Worm (Caenorhabditis elegans) whole organism, L1 larva: ENCODE measurements around the gene F07H5.13.
A peak's percentile ranks its signal among the peaks of the same experiment; 100 is the strongest.

Source experiments
- C16A3.4 ChIP-seq: fragments of 150-350 bp; optimal IDR thresholded peaks from 2 replicates; lab custom pipeline; 2014; ENCODE audit warnings: missing biosample characterization, missing genetic modification characterization
- F16B12.6 ChIP-seq: fragments of 150-350 bp; optimal IDR thresholded peaks from 2 replicates; lab custom pipeline; 2014; ENCODE audit warnings: missing biosample characterization, missing genetic modification characterization
- Y116A8C.19 ChIP-seq: sonication (generic microtip); optimal IDR thresholded peaks from 2 replicates; lab custom pipeline; 2016; ENCODE audit warnings: missing compliant biosample characterization, missing genetic modification characterization, borderline replicate concordance
- ama-1 ChIP-seq: fragments of 150-350 bp; optimal IDR thresholded peaks from 2 replicates; lab custom pipeline; 2014
- blmp-1 ChIP-seq: fragments of 150-350 bp; optimal IDR thresholded peaks from 2 replicates; lab custom pipeline; 2014; ENCODE audit warnings: missing biosample characterization, missing genetic modification characterization
- ceh-63 ChIP-seq: fragments of 200-800 bp; sonication (Bioruptor generic); optimal IDR thresholded peaks from 2 replicates; lab custom pipeline; 2018; ENCODE audit warnings: mild to moderate bottlenecking, missing genetic modification characterization, missing compliant biosample characterization
- ceh-82 ChIP-seq, 3 experiments: fragments of 150-350 bp in 1 of 3; sonication (generic microtip) in 2 of 3; optimal IDR thresholded peaks; 2 replicates each; lab custom pipeline; 2014 to 2017; ENCODE audit warnings: missing biosample characterization in 3 of 3, missing genetic modification characterization in 3 of 3
- dpl-1 ChIP-seq, 3 experiments: fragments of 150-350 bp in 2 of 3; sonication (generic microtip) in 1 of 3; optimal IDR thresholded peaks; 2 replicates each; lab custom pipeline; 2014 to 2017; ENCODE audit warnings: missing biosample characterization in 3 of 3, missing genetic modification characterization in 3 of 3, missing genetic modification reagents in 3 of 3
- efl-1 ChIP-seq, 4 experiments: fragments of 150-350 bp; optimal IDR thresholded peaks in 3 of 4; peaks in 1 of 4; 1 replicate in 1 of 4; 2 replicates in 3 of 4; lab custom pipeline; 2014; ENCODE audit warnings: missing biosample characterization in 2 of 4, missing genetic modification characterization in 2 of 4, missing genetic modification reagents in 2 of 4
- efl-3 ChIP-seq: fragments of 200-800 bp; sonication (Bioruptor generic); optimal IDR thresholded peaks from 2 replicates; lab custom pipeline; 2018; ENCODE audit warnings: mild to moderate bottlenecking, missing genetic modification characterization, missing compliant biosample characterization
- egl-27 ChIP-seq, 2 experiments: fragments of 150-350 bp in 1 of 2; sonication (generic microtip); optimal IDR thresholded peaks; 3 replicates each; lab custom pipeline; 2017 to 2018; ENCODE audit warnings: missing biosample characterization in 2 of 2, missing genetic modification characterization in 2 of 2, missing genetic modification reagents in 2 of 2
- ets-5 ChIP-seq: fragments of 200-800 bp; sonication (Bioruptor generic); IDR thresholded peaks from 2 replicates; pipeline ENCODE4 v1.3.6; 2022; ENCODE audit warnings: missing genetic modification characterization, missing compliant biosample characterization
- fkh-10 ChIP-seq: sonication (generic microtip); optimal IDR thresholded peaks from 2 replicates; lab custom pipeline; 2017; ENCODE audit warnings: missing biosample characterization, missing genetic modification reagents, missing genetic modification characterization
- fkh-8 ChIP-seq: sonication (generic microtip); optimal IDR thresholded peaks from 2 replicates; lab custom pipeline; 2016; ENCODE audit warnings: mild to moderate bottlenecking, missing genetic modification characterization, missing compliant biosample characterization
- hlh-17 ChIP-seq: fragments of 200-800 bp; sonication (Bioruptor generic); optimal IDR thresholded peaks from 2 replicates; lab custom pipeline; 2018; ENCODE audit warnings: missing genetic modification characterization, mild to moderate bottlenecking, missing compliant biosample characterization, moderate library complexity, borderline replicate concordance
- hpl-2 ChIP-seq: fragments of 150-350 bp; optimal IDR thresholded peaks from 2 replicates; lab custom pipeline; 2014; ENCODE audit warnings: missing biosample characterization, missing genetic modification reagents, missing genetic modification characterization
- irx-1 ChIP-seq: sonication (generic microtip); optimal IDR thresholded peaks from 2 replicates; lab custom pipeline; 2016; ENCODE audit warnings: missing genetic modification characterization, missing compliant biosample characterization
- isw-1 ChIP-seq: fragments of 200-800 bp; sonication (Bioruptor generic); IDR thresholded peaks from 2 replicates; pipeline ENCODE4 v1.3.6; 2022; ENCODE audit warnings: missing genetic modification characterization, missing compliant biosample characterization
- jun-1 ChIP-seq: fragments of 150-350 bp; optimal IDR thresholded peaks from 2 replicates; lab custom pipeline; 2014; ENCODE audit warnings: missing biosample characterization, missing genetic modification reagents, missing genetic modification characterization
- lin-13 ChIP-seq: fragments of 150-350 bp; optimal IDR thresholded peaks from 2 replicates; lab custom pipeline; 2014; ENCODE audit warnings: missing biosample characterization, missing genetic modification reagents, missing genetic modification characterization
- lin-14 ChIP-seq: fragments of 200-800 bp; sonication (Bioruptor generic); optimal IDR thresholded peaks from 2 replicates; lab custom pipeline; 2018; ENCODE audit warnings: mild to moderate bottlenecking, missing genetic modification characterization, moderate library complexity, missing compliant biosample characterization
- lin-39 ChIP-seq: fragments of 150-350 bp; optimal IDR thresholded peaks from 2 replicates; lab custom pipeline; 2014; ENCODE audit warnings: missing biosample characterization, missing genetic modification reagents, missing genetic modification characterization
- lir-3 ChIP-seq: sonication (generic microtip); optimal IDR thresholded peaks from 2 replicates; lab custom pipeline; 2016; ENCODE audit warnings: mild to moderate bottlenecking, missing genetic modification characterization, moderate library complexity, missing compliant biosample characterization; ENCODE audit not compliant: poor library complexity
- lsy-2 ChIP-seq, 2 experiments: fragments of 150-350 bp; optimal IDR thresholded peaks; 2 replicates each; lab custom pipeline; 2014; ENCODE audit warnings: missing biosample characterization in 2 of 2, missing genetic modification characterization in 2 of 2
- mdl-1 ChIP-seq, 2 experiments: fragments of 150-350 bp; optimal IDR thresholded peaks; 2 replicates each; lab custom pipeline; 2014 to 2017; ENCODE audit warnings: missing biosample characterization in 2 of 2, missing genetic modification characterization in 2 of 2, inconsistent platforms in 1 of 2
- mep-1 ChIP-seq: fragments of 150-350 bp; optimal IDR thresholded peaks from 2 replicates; lab custom pipeline; 2014; ENCODE audit warnings: missing biosample characterization, missing genetic modification characterization
- nhr-71 ChIP-seq: sonication (generic microtip); optimal IDR thresholded peaks from 2 replicates; lab custom pipeline; 2016; ENCODE audit warnings: mild to moderate bottlenecking, missing genetic modification characterization, moderate library complexity, missing compliant biosample characterization
- nhr-76 ChIP-seq: sonication (generic microtip); optimal IDR thresholded peaks from 2 replicates; lab custom pipeline; 2017; ENCODE audit warnings: missing biosample characterization, missing genetic modification characterization
- nhr-77 ChIP-seq: fragments of 150-350 bp; optimal IDR thresholded peaks from 2 replicates; lab custom pipeline; 2014; ENCODE audit warnings: missing biosample characterization, missing genetic modification characterization
- nhr-84 ChIP-seq: sonication (generic microtip); optimal IDR thresholded peaks from 2 replicates; lab custom pipeline; 2017; ENCODE audit warnings: missing biosample characterization, missing genetic modification characterization
- nhr-85 ChIP-seq: sonication (generic microtip); peaks from one replicate; lab custom pipeline; 2016; ENCODE audit warnings: missing genetic modification characterization, inconsistent platforms, missing compliant biosample characterization
- pag-3 ChIP-seq: sonication (generic microtip); optimal IDR thresholded peaks from 2 replicates; lab custom pipeline; 2017; ENCODE audit warnings: missing genetic modification characterization, mild to moderate bottlenecking, missing compliant biosample characterization, antibody characterized with exemption, borderline replicate concordance; ENCODE audit not compliant: insufficient read depth
- pax-3 ChIP-seq: fragments of 200-800 bp; sonication (Bioruptor generic); optimal IDR thresholded peaks from 2 replicates; lab custom pipeline; 2018; ENCODE audit warnings: mild to moderate bottlenecking, missing genetic modification characterization, moderate library complexity, missing compliant biosample characterization
- rnt-1 ChIP-seq: sonication (generic microtip); optimal IDR thresholded peaks from 2 replicates; lab custom pipeline; 2016; ENCODE audit warnings: mild to moderate bottlenecking, missing genetic modification characterization, moderate library complexity, missing compliant biosample characterization
- snpc-4 ChIP-seq: fragments of 150-350 bp; optimal IDR thresholded peaks from 2 replicates; lab custom pipeline; 2014; ENCODE audit warnings: missing biosample characterization, missing genetic modification characterization
- snu-23 ChIP-seq: sonication (generic microtip); optimal IDR thresholded peaks from 2 replicates; lab custom pipeline; 2016; ENCODE audit warnings: missing genetic modification characterization, missing compliant biosample characterization
- sptf-1 ChIP-seq: fragments of 150-350 bp; optimal IDR thresholded peaks from 2 replicates; lab custom pipeline; 2014; ENCODE audit warnings: missing biosample characterization, missing genetic modification characterization
- sup-37 ChIP-seq: fragments of 200-800 bp; sonication (Bioruptor generic); optimal IDR thresholded peaks from 2 replicates; lab custom pipeline; 2018; ENCODE audit warnings: mild to moderate bottlenecking, missing genetic modification characterization, missing compliant biosample characterization
- tlp-1 ChIP-seq: fragments of 150-350 bp; optimal IDR thresholded peaks from 2 replicates; lab custom pipeline; 2014; ENCODE audit warnings: missing biosample characterization, missing genetic modification characterization
- unc-62 ChIP-seq: fragments of 150-350 bp; optimal IDR thresholded peaks from 2 replicates; lab custom pipeline; 2014; ENCODE audit warnings: missing biosample characterization, missing genetic modification reagents, missing genetic modification characterization
- vab-15 ChIP-seq: sonication (generic microtip); optimal IDR thresholded peaks from 2 replicates; lab custom pipeline; 2017; ENCODE audit warnings: missing genotype, mild to moderate bottlenecking, missing genetic modification characterization, missing compliant biosample characterization
- zag-1 ChIP-seq: fragments of 150-350 bp; optimal IDR thresholded peaks from 2 replicates; lab custom pipeline; 2014; ENCODE audit warnings: missing biosample characterization, missing genetic modification characterization
- ztf-11 ChIP-seq, 2 experiments: sonication (generic microtip); optimal IDR thresholded peaks; 2 replicates each; lab custom pipeline; 2016 to 2017; ENCODE audit warnings: missing genetic modification characterization in 2 of 2, missing biosample characterization in 1 of 2, missing compliant biosample characterization in 1 of 2
- ztf-4 ChIP-seq: fragments of 150-350 bp; optimal IDR thresholded peaks from 2 replicates; lab custom pipeline; 2014; ENCODE audit warnings: missing biosample characterization, missing genetic modification characterization

The F07H5.13 gene

DNA sequence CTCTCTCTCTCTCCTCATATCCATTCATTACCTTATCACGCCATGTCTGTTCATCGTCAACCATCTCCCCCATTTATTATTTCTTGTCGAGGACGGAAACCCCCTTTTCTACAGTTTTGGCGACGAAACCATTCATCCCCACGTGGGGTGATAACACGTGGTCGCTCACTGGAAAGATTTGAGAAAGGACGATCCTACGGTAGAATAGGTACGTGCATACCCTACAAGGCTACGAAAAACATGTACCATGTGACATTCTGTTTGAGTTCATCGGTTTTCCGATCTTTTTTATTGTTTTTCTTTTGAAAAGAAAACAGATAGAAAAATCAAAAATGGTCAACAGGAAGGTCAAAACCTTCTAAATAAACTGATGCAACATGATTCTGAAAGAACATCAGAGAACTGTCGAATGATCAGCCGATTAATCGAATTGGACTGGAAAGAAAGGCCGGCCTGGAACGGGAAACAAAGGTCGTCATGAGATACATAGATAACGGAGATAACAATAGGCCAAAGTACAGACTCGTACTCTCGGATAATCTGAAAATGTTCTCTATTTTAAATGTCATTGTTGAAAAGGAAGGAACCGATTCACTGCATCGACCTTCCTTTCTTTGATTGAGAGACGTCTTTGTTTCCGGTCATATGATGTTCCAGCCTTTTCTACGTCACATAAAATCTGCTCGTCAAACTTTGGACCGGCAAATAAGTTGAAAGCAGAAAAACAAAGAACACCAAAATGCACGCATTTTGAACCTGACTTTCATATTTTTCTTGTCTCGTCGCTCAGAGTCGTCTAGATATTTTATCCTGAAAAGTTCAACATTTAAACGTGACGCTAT is 48.1 kb upstream of the F07H5.13 start (continued):
- peak; percentile 79 for TF ChIP-seq mep-1 (tag; lab: Kevin White, UChicago)
- TF ChIP-seq blmp-1, result peak; percentile 91
- peak; percentile 62 for TF ChIP-seq lir-3
- TF ChIP-seq snpc-4, result no peak
- TF ChIP-seq jun-1, result no peak
- peak in 1 of 2 experiments; percentile 97 for TF ChIP-seq mdl-1 (tag; optimal IDR thresholded peaks at IDR 0.05; lab: Kevin White, UChicago)
- TF ChIP-seq fkh-10, result no peak
- TF ChIP-seq vab-15 (tag; lab: Kevin White, UChicago), result peak; percentile 6
- peak; percentile 87 for TF ChIP-seq snu-23 (GFP tag; lab: Kevin White, UChicago)
- peak; percentile 94 for TF ChIP-seq nhr-71 (tag; lab: Kevin White, UChicago)
- TF ChIP-seq sptf-1 (tag; lab: Kevin White, UChicago), result no peak
- no peak for TF ChIP-seq nhr-77 (tag; lab: Kevin White, UChicago)
- peak; percentile 55 for TF ChIP-seq C16A3.4 (tag; lab: Kevin White, UChicago)
- TF ChIP-seq efl-1 (optimal IDR thresholded peaks at IDR 0.05; lab: Kevin White, UChicago), result peak in 1 of 2 experiments; percentile 10
- peak in 1 of 2 experiments; percentile 89 for TF ChIP-seq efl-1 (GFP tag; optimal IDR thresholded peaks at IDR 0.05 in 1 of 2; lab: Kevin White, UChicago)
- no peak for TF ChIP-seq isw-1 (GFP tag; lab: Robert Waterston, UW)
- TF ChIP-seq ceh-63 (GFP tag; lab: Kevin White, UChicago), result no peak
- TF ChIP-seq hpl-2 (GFP tag; lab: Kevin White, UChicago), result no peak

DNA sequence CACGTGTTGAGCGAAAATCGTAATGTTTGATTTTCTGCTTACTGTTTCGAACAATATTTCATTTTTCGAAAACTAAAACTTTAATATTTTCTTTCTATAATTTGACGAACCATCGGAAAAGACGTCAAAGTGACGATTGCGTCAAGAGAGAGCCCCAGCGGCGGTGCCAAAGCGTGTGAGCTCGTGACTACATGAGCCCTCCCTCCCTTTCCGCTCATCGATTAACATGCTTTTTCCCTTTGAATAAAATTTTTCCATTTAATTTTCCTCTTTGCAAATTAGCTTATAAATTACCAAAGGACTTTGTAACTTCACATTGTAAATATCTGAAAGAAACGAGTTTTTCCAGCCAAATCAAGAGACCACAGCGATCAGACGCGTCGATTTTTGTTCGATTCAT is 47.4 kb upstream of the F07H5.13 start:
- TF ChIP-seq dpl-1 (GFP tag; optimal IDR thresholded peaks at IDR 0.05; lab: Kevin White, UChicago) (peak in 1 of 3 experiments; percentile 41), lin-14 (GFP tag; lab: Kevin White, UChicago) (peak; percentile 57), nhr-71 (tag; lab: Kevin White, UChicago) (no peak), efl-1 (optimal IDR thresholded peaks at IDR 0.05; lab: Kevin White, UChicago) (peak in 1 of 2 experiments; percentile 29), efl-1 (GFP tag; optimal IDR thresholded peaks at IDR 0.05 in 1 of 2; lab: Kevin White, UChicago) (peak in 1 of 2 experiments; percentile 5), ztf-4 (no peak), nhr-85 (no peak), ets-5 (no peak), unc-62 (no peak), pax-3 (tag; lab: Kevin White, UChicago) (no peak), nhr-76 (tag; lab: Kevin White, UChicago) (no peak), ceh-82 (tag; optimal IDR thresholded peaks at IDR 0.05; lab: Kevin White, UChicago) (peak in 1 of 3 experiments; percentile 10), ztf-11 (tag; optimal IDR thresholded peaks at IDR 0.05; lab: Kevin White, UChicago) (no peak), lin-39 (no peak), Y116A8C.19 (no peak), zag-1 (tag; lab: Kevin White, UChicago) (no peak), pag-3 (tag; lab: Kevin White, UChicago) (no peak), fkh-8 (tag; lab: Kevin White, UChicago) (peak; percentile 59), rnt-1 (tag; lab: Kevin White, UChicago) (peak; percentile 29), snu-23 (GFP tag; lab: Kevin White, UChicago) (no peak), F16B12.6 (tag; lab: Kevin White, UChicago) (no peak), snpc-4 (no peak), hlh-17 (GFP tag; lab: Kevin White, UChicago) (no peak), lir-3 (no peak), ama-1 (lab: Kevin White, UChicago) (no peak), lin-13 (no peak), irx-1 (tag; lab: Kevin White, UChicago) (no peak), sup-37 (GFP tag; lab: Kevin White, UChicago) (no peak), jun-1 (no peak), lsy-2 (tag; optimal IDR thresholded peaks at IDR 0.05; lab: Kevin White, UChicago) (peak; percentile 21 to 40), nhr-84 (tag; lab: Kevin White, UChicago) (no peak), C16A3.4 (tag; lab: Kevin White, UChicago) (no peak), egl-27 (tag; optimal IDR thresholded peaks at IDR 0.05; lab: Kevin White, UChicago) (no peak), tlp-1 (tag; lab: Kevin White, UChicago) (no peak), efl-3 (GFP tag; lab: Kevin White, UChicago) (no peak), fkh-10 (no peak)
- TF ChIP-seq, all 84 proteins: peak for 7
